Fruit fly (Drosophila melanogaster): ENCODE data around the gene Claspin.

DNA sequence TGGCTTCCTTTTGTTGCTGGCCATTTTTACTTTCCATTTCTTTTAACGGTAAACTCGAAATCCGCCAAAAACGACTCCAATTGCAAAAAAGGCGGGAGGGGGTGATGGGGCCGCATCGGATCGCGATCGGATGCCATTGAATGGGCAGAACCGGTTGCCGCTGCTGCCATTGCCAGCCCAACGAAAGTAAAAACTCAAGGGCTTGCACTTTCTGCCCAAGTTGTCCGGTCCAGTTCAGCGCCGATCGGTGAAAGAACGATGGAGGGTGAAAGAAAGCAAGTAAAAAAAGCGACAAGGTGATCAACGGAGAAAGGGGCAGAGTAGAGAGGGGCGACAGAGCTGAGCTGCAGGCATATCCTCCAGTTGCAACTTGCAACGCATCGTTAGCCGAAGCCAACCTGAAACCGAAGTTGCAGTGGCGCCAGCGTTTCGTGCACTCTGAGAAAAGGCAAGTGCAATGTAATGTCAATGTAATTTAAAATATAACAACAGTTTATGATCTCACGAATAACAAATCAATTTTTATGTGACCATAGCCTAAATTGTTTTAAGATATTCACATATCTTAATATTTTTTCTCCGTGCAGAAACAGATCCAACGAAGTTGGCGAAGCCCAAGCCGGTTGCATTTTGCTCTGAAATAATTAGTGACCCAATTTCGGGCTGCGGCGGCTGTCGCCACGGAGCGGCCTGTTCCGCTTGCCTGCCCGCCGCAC is 8.9 kb upstream of the Claspin start:
- TF ChIP-seq pan (optimal IDR thresholded peaks at IDR 0.05) = no peak
- TF ChIP-seq EcR (GFP tag; optimal IDR thresholded peaks at IDR 0.05) = no peak
- no peak for TF ChIP-seq usp (GFP tag; optimal IDR thresholded peaks at IDR 0.05)
- TF ChIP-seq psq (optimal IDR thresholded peaks at IDR 0.05) = no peak
- TF ChIP-seq Dll (optimal IDR thresholded peaks at IDR 0.05) = no peak
- TF ChIP-seq CG8478 (optimal IDR thresholded peaks at IDR 0.05) = no peak
